Fruit fly (Drosophila melanogaster): ENCODE data around the gene tal-AA.

Gene tal-AA

DNA sequence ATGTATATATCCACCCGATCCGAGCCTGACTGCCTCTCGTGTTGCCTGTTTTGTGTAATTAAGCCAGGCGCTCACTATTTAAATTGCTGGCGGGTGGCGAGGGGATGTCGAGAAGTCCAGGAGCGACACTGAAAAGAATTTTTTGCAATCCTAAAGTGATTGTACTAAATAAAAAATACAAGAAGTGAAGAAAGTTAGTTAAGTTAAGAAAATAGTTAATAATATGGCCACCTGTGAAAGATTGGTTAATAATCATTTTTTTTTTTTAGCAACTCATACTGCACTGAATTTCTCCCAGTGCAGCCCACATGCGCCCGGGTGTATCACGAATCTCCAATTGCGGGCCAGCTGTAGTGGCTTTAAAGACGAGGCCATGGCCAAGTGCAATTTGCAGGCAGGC, 28.0 kb downstream of the tal-AA start:
- TF ChIP-seq bsh (GFP tag; optimal IDR thresholded peaks at IDR 0.05) (peak in 1 of 2 experiments; percentile 27), lbe (GFP tag; optimal IDR thresholded peaks at IDR 0.05) (peak; percentile 15), nom (GFP tag; optimal IDR thresholded peaks at IDR 0.05) (peak; percentile 22), CG10959 (GFP tag; IDR thresholded peaks at IDR 0.05) (0 out of 2 replicates have a peak, but pooled peaks have one; percentile 17), CG8765 (GFP tag; IDR thresholded peaks at IDR 0.05) (0 out of 2 replicates have a peak, but pooled peaks have one; percentile 40), CG7745 (tag; optimal IDR thresholded peaks at IDR 0.05) (no peak), tgo (GFP tag; IDR thresholded peaks at IDR 0.05) (0 out of 3 replicates have a peak, but pooled peaks have one; percentile 14), ewg (GFP tag; optimal IDR thresholded peaks at IDR 0.05) (no peak), Med (GFP tag) (peak; percentile 18), CG17328 (GFP tag; IDR thresholded peaks at IDR 0.05) (0 out of 2 replicates have a peak, but pooled peaks have one; percentile 37), gem (tag; optimal IDR thresholded peaks at IDR 0.05) (peak; percentile 5), Eip74EF (GFP tag; optimal IDR thresholded peaks at IDR 0.05) (no peak), dmrt11E (tag; optimal IDR thresholded peaks at IDR 0.05) (peak; percentile 15), CG31441 (GFP tag; IDR thresholded peaks at IDR 0.05) (no peak), Drgx (GFP tag; IDR thresholded peaks at IDR 0.05) (0 out of 2 replicates have a peak, but pooled peaks have one; percentile 8), z (GFP tag; IDR thresholded peaks at IDR 0.05) (no peak), CG4424 (GFP tag; optimal IDR thresholded peaks at IDR 0.05) (no peak), prd (optimal IDR thresholded peaks at IDR 0.05) (no peak), prd (GFP tag; IDR thresholded peaks at IDR 0.05) (peak; percentile 61; the same call in 2 of the 3 replicates), CG7271 (tag; optimal IDR thresholded peaks at IDR 0.05) (no peak), row (GFP tag; IDR thresholded peaks at IDR 0.05) (peak; percentile 26; the same call in 1 of the 3 replicates)

DNA sequence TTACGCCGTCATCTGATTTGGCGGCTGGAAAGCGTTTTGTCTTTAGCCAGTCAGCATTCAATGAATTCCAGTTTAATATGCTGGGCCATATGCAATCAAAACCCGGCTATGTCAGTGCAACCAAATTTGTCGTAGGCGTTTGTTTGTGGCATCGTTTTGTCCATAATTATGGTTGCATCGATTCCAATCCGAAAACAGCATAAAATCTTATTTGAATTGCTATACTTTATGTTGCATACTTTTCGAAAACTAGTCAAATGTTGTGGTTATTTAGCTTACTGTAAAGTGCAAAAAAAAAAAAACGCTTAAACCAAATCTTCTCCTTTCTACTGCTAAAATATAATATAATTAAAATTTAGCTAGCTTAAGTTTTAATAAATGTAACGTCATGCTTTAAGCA, 29.6 kb downstream of the tal-AA start:
- TF ChIP-seq insv (GFP tag; optimal IDR thresholded peaks at IDR 0.05) (peak in 1 of 2 experiments; percentile 91), Ets65A (GFP tag) (peak; percentile 46), maf-S (GFP tag; optimal IDR thresholded peaks at IDR 0.05) (no peak)

DNA sequence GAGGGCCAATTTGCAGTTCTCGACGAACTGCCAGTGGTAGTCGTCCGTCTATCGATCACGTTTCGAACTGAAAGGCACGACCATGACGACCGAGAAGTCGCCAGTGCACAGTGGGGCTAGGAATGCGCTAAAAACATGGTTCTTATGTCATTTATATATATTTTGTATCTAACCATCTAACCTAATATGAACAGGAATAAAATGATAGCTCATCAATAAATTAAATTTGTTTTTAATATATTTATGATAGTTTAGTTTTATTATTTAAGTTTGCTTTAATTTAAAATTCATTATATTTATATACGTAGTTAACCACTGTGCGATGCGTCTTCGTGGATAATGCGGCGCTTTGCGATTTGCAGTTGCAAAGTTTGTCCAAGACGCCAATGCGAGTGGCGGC, 30.7 kb downstream of the tal-AA start:
- no peak for TF ChIP-seq ato (GFP tag; IDR thresholded peaks at IDR 0.05; ENCODE audit: partially characterized antibody)
- TF ChIP-seq CG2120 (GFP tag; optimal IDR thresholded peaks at IDR 0.05) = no peak
- TF ChIP-seq CG7372 (GFP tag; IDR thresholded peaks at IDR 0.05) = no peak
- no peak for TF ChIP-seq NC2α (GFP tag; optimal IDR thresholded peaks at IDR 0.05)
- peak; percentile 37; the same call in 1 of the 3 replicates for TF ChIP-seq row (GFP tag; IDR thresholded peaks at IDR 0.05)
- TF ChIP-seq gem (tag; optimal IDR thresholded peaks at IDR 0.05) = peak; percentile 23
- peak; percentile 17 for TF ChIP-seq sens (GFP tag)
- no peak for TF ChIP-seq Pdp1 (GFP tag; optimal IDR thresholded peaks at IDR 0.05)
- no peak for TF ChIP-seq pfk (GFP tag; optimal IDR thresholded peaks at IDR 0.05)
- no peak for TF ChIP-seq CG9609 (GFP tag; optimal IDR thresholded peaks at IDR 0.05)
- TF ChIP-seq Meics (GFP tag; optimal IDR thresholded peaks at IDR 0.05) = no peak
- no peak for TF ChIP-seq Awh (GFP tag; IDR thresholded peaks at IDR 0.05)
- no peak for TF ChIP-seq Kr (GFP tag; optimal IDR thresholded peaks at IDR 0.05)
- TF ChIP-seq CG6689 (GFP tag; IDR thresholded peaks at IDR 0.05) = peak; percentile 22; the same call in 1 of the 2 replicates
- no peak for TF ChIP-seq fd64A (GFP tag; optimal IDR thresholded peaks at IDR 0.05)
- no peak for TF ChIP-seq Rfx (GFP tag; IDR thresholded peaks at IDR 0.05)
- TF ChIP-seq vvl (GFP tag; IDR thresholded peaks at IDR 0.05) = 0 out of 2 replicates have a peak, but pooled peaks have one; percentile 19
- no peak for TF ChIP-seq CG10565 (GFP tag; optimal IDR thresholded peaks at IDR 0.05)
- TF ChIP-seq HLHmδ (GFP tag; optimal IDR thresholded peaks at IDR 0.05) = no peak
- no peak for TF ChIP-seq lilli (GFP tag; optimal IDR thresholded peaks at IDR 0.05)
- no peak for TF ChIP-seq ranshi (GFP tag; IDR thresholded peaks at IDR 0.05)
- no peak for TF ChIP-seq pum (GFP tag; optimal IDR thresholded peaks at IDR 0.05)
- TF ChIP-seq Oaz (GFP tag; IDR thresholded peaks at IDR 0.05) = no peak
- no peak for TF ChIP-seq Dref (GFP tag; IDR thresholded peaks at IDR 0.05)
- no peak for TF ChIP-seq Sox100B (GFP tag; optimal IDR thresholded peaks at IDR 0.05)
- no peak for TF ChIP-seq CkIIα-i1 (GFP tag; IDR thresholded peaks at IDR 0.05)
- no peak for TF ChIP-seq lab (GFP tag; optimal IDR thresholded peaks at IDR 0.05)
